Fruit fly (Drosophila melanogaster): Measurements from ENCODE around the gene Glut3.

DNA sequence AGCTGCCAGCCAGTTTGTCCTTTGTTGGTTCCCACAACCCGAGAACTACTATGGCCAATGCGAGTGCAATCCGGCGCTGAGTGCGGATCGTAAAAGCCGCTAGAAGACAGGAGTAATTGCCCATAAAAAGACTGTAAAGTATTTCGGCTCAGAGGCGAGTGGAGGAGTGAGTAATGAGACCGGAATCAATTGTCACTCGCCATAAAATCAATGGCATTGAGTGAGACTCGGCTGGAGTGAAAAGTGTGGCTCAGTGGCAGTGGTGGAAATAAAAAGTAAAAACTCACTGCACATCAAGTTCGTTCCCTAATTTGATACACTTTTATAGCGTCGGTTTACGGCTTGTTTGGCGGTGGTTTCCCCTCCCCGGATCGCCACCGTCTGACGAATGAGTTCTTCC is 44.9 kb downstream of the Glut3 start:
- TF ChIP-seq Sp1 (GFP tag; optimal IDR thresholded peaks at IDR 0.05) (no peak), h (GFP tag; optimal IDR thresholded peaks at IDR 0.05) (no peak), Abd-B (GFP tag; optimal IDR thresholded peaks at IDR 0.05) (no peak), usp (GFP tag; optimal IDR thresholded peaks at IDR 0.05) (no peak), ey (GFP tag; optimal IDR thresholded peaks at IDR 0.05) (no peak), OdsH (GFP tag; optimal IDR thresholded peaks at IDR 0.05) (no peak), Hnf4 (GFP tag; optimal IDR thresholded peaks at IDR 0.05) (no peak), pan (optimal IDR thresholded peaks at IDR 0.05) (no peak), lola (GFP tag; optimal IDR thresholded peaks at IDR 0.05) (no peak)
